Fruit fly (Drosophila melanogaster) whole organism, adult: ENCODE results near the gene CG1354.

ENCODE experiments used
- CG11617 ChIP-seq: fragments of 200-800 bp; sonication (Bioruptor generic); optimal IDR thresholded peaks from 2 replicates; lab custom pipeline; 2017; ENCODE audit warnings: mild to moderate bottlenecking, missing biosample characterization, missing genetic modification reagents, missing genetic modification characterization
- CG12768 ChIP-seq: fragments of 200-800 bp; sonication (Bioruptor generic); optimal IDR thresholded peaks from 2 replicates; lab custom pipeline; 2017; ENCODE audit warnings: missing biosample characterization, missing genetic modification characterization, mild to moderate bottlenecking, moderate library complexity, missing genetic modification reagents
- CG14711 ChIP-seq: fragments of 200-800 bp; sonication (Bioruptor generic); optimal IDR thresholded peaks from 2 replicates; lab custom pipeline; 2018; ENCODE audit warnings: missing biosample characterization, mild to moderate bottlenecking, missing genetic modification characterization, moderate library complexity
- CG1620 ChIP-seq: fragments of 200-800 bp; sonication (Bioruptor generic); optimal IDR thresholded peaks from 2 replicates; lab custom pipeline; 2016; ENCODE audit warnings: missing biosample characterization, missing genetic modification characterization
- CG33017 ChIP-seq: fragments of 200-800 bp; sonication (Bioruptor generic); optimal IDR thresholded peaks from 2 replicates; lab custom pipeline; 2018; ENCODE audit warnings: missing biosample characterization, mild to moderate bottlenecking, missing genetic modification characterization, moderate library complexity
- CG5204 ChIP-seq: fragments of 200-800 bp; sonication (Bioruptor generic); optimal IDR thresholded peaks from 2 replicates; lab custom pipeline; 2016; ENCODE audit warnings: missing biosample characterization, missing genetic modification characterization
- CG7045 ChIP-seq: fragments of 200-800 bp; sonication (Bioruptor generic); optimal IDR thresholded peaks from 2 replicates; lab custom pipeline; 2017; ENCODE audit warnings: missing biosample characterization, mild to moderate bottlenecking, missing genetic modification characterization
- CG7101 ChIP-seq: fragments of 200-800 bp; sonication (Bioruptor generic); optimal IDR thresholded peaks from 2 replicates; lab custom pipeline; 2018; ENCODE audit warnings: missing biosample characterization, mild to moderate bottlenecking, missing genetic modification characterization, moderate library complexity
- Clk ChIP-seq: fragments of 200-800 bp; sonication (Bioruptor generic); optimal IDR thresholded peaks from 2 replicates; lab custom pipeline; 2017; ENCODE audit warnings: missing biosample characterization, missing genetic modification characterization
- Crg-1 ChIP-seq: fragments of 200-800 bp; sonication (Bioruptor generic); optimal IDR thresholded peaks from 2 replicates; lab custom pipeline; 2016; ENCODE audit warnings: missing biosample characterization, missing genetic modification characterization
- Hr96 ChIP-seq: fragments of 200-800 bp; sonication (Bioruptor generic); optimal IDR thresholded peaks from 2 replicates; lab custom pipeline; 2016; ENCODE audit warnings: missing biosample characterization, missing genetic modification characterization
- Mnt ChIP-seq: fragments of 200-800 bp; sonication (Bioruptor generic); optimal IDR thresholded peaks from 2 replicates; lab custom pipeline; 2016; ENCODE audit warnings: missing biosample characterization, mild to moderate bottlenecking, missing genetic modification characterization
- bab1 ChIP-seq: fragments of 200-800 bp; sonication (Bioruptor generic); optimal IDR thresholded peaks from 3 replicates; lab custom pipeline; 2019; ENCODE audit warnings: missing biosample characterization, mild to moderate bottlenecking, missing genetic modification characterization, moderate library complexity
- cic ChIP-seq: fragments of 200-800 bp; sonication (Bioruptor generic); optimal IDR thresholded peaks from 2 replicates; lab custom pipeline; 2017; ENCODE audit warnings: missing biosample characterization, mild to moderate bottlenecking, missing genetic modification characterization, moderate library complexity
- cnc ChIP-seq, 2 experiments: fragments of >200 bp; optimal IDR thresholded peaks; 2 replicates each; lab custom pipeline; 2017
- kay ChIP-seq: fragments of 200-800 bp; sonication (Bioruptor generic); peaks from one replicate; lab custom pipeline; 2016; ENCODE audit warnings: missing biosample characterization, missing genetic modification characterization, borderline replicate concordance
- ovo ChIP-seq: fragments of 200-800 bp; sonication (Bioruptor generic); optimal IDR thresholded peaks from 2 replicates; lab custom pipeline; 2016; ENCODE audit warnings: missing biosample characterization, missing genetic modification characterization
- pad ChIP-seq: fragments of 200-800 bp; sonication (Bioruptor generic); optimal IDR thresholded peaks from 3 replicates; lab custom pipeline; 2017; ENCODE audit warnings: missing biosample characterization, missing genetic modification characterization, mild to moderate bottlenecking, moderate library complexity, missing genetic modification reagents
- tj ChIP-seq: fragments of 200-800 bp; sonication (Bioruptor generic); optimal IDR thresholded peaks from 3 replicates; lab custom pipeline; 2017; ENCODE audit warnings: missing biosample characterization, mild to moderate bottlenecking, missing genetic modification characterization, moderate library complexity
- toe ChIP-seq: fragments of 200-800 bp; sonication (Bioruptor generic); optimal IDR thresholded peaks from 2 replicates; lab custom pipeline; 2016; ENCODE audit warnings: missing biosample characterization, missing genetic modification characterization

Gene CG1354

dm6 chrX:9742084-9742483, 36.5 kb upstream of the CG1354 start:
- TF ChIP-seq CG33017 (tag; lab: Kevin White, UChicago) (no peak), toe (GFP tag; lab: Kevin White, UChicago) (no peak), Mnt (GFP tag; lab: Kevin White, UChicago) (no peak), CG7045 (no peak), cnc (optimal IDR thresholded peaks at IDR 0.05; lab: Kevin White, UChicago) (no peak), Crg-1 (GFP tag; lab: Kevin White, UChicago) (no peak), CG7101 (tag; lab: Kevin White, UChicago) (no peak), tj (no peak), CG11617 (GFP tag; lab: Kevin White, UChicago) (no peak), pad (GFP tag; lab: Kevin White, UChicago) (no peak), bab1 (GFP tag; lab: Kevin White, UChicago) (no peak), cic (GFP tag; lab: Kevin White, UChicago) (no peak), CG5204 (no peak), Clk (GFP tag; lab: Kevin White, UChicago) (no peak), ovo (GFP tag; lab: Kevin White, UChicago) (no peak), CG12768 (GFP tag; lab: Kevin White, UChicago) (no peak), CG14711 (no peak), CG1620 (GFP tag; lab: Kevin White, UChicago) (no peak), kay (GFP tag; lab: Kevin White, UChicago) (no peak)

- no peak for TF ChIP-seq tj
- no peak for TF ChIP-seq CG1620 (GFP tag; lab: Kevin White, UChicago)
- TF ChIP-seq kay (GFP tag; lab: Kevin White, UChicago): no peak
- no peak for TF ChIP-seq Clk (GFP tag; lab: Kevin White, UChicago)
- TF ChIP-seq CG33017 (tag; lab: Kevin White, UChicago): no peak
- no peak for TF ChIP-seq pad (GFP tag; lab: Kevin White, UChicago)
- no peak for TF ChIP-seq Mnt (GFP tag; lab: Kevin White, UChicago)
- no peak for TF ChIP-seq CG5204
- no peak for TF ChIP-seq CG7045
- TF ChIP-seq Crg-1 (GFP tag; lab: Kevin White, UChicago): no peak
- no peak for TF ChIP-seq cic (GFP tag; lab: Kevin White, UChicago)
- no peak for TF ChIP-seq toe (GFP tag; lab: Kevin White, UChicago)
- no peak for TF ChIP-seq CG11617 (GFP tag; lab: Kevin White, UChicago)
- no peak for TF ChIP-seq CG7101 (tag; lab: Kevin White, UChicago)
- no peak for TF ChIP-seq ovo (GFP tag; lab: Kevin White, UChicago)
- no peak for TF ChIP-seq Hr96 (GFP tag; lab: Kevin White, UChicago)
- no peak for TF ChIP-seq CG14711
- TF ChIP-seq bab1 (GFP tag; lab: Kevin White, UChicago): no peak
Observed at dm6 chrX:9744034-9744673, 34.4 kb upstream of the CG1354 start.

- TF ChIP-seq Hr96 (GFP tag; lab: Kevin White, UChicago): no peak
- TF ChIP-seq toe (GFP tag; lab: Kevin White, UChicago): no peak
- TF ChIP-seq CG11617 (GFP tag; lab: Kevin White, UChicago): no peak
- no peak for TF ChIP-seq Mnt (GFP tag; lab: Kevin White, UChicago)
- TF ChIP-seq cic (GFP tag; lab: Kevin White, UChicago): no peak
- TF ChIP-seq CG1620 (GFP tag; lab: Kevin White, UChicago): no peak
- no peak for TF ChIP-seq bab1 (GFP tag; lab: Kevin White, UChicago)
- no peak for TF ChIP-seq pad (GFP tag; lab: Kevin White, UChicago)
- TF ChIP-seq CG14711: no peak
- no peak for TF ChIP-seq tj
- no peak for TF ChIP-seq kay (GFP tag; lab: Kevin White, UChicago)
- no peak for TF ChIP-seq CG7045
- TF ChIP-seq CG5204: no peak
- no peak for TF ChIP-seq CG12768 (GFP tag; lab: Kevin White, UChicago)
- TF ChIP-seq Clk (GFP tag; lab: Kevin White, UChicago): no peak
- no peak for TF ChIP-seq Crg-1 (GFP tag; lab: Kevin White, UChicago)
- no peak for TF ChIP-seq ovo (GFP tag; lab: Kevin White, UChicago)
- TF ChIP-seq cnc (optimal IDR thresholded peaks at IDR 0.05; lab: Kevin White, UChicago): no peak
- TF ChIP-seq CG7101 (tag; lab: Kevin White, UChicago): no peak
Observed at dm6 chrX:9744674-9745246, 33.8 kb upstream of the CG1354 start.

- TF ChIP-seq pad (GFP tag; lab: Kevin White, UChicago) (no peak), ovo (GFP tag; lab: Kevin White, UChicago) (no peak), kay (GFP tag; lab: Kevin White, UChicago) (no peak), toe (GFP tag; lab: Kevin White, UChicago) (no peak), CG11617 (GFP tag; lab: Kevin White, UChicago) (no peak), CG14711 (no peak), Clk (GFP tag; lab: Kevin White, UChicago) (no peak), bab1 (GFP tag; lab: Kevin White, UChicago) (no peak), cic (GFP tag; lab: Kevin White, UChicago) (no peak), CG7101 (tag; lab: Kevin White, UChicago) (no peak), cnc (optimal IDR thresholded peaks at IDR 0.05; lab: Kevin White, UChicago) (no peak), tj (no peak), CG33017 (tag; lab: Kevin White, UChicago) (no peak), Crg-1 (GFP tag; lab: Kevin White, UChicago) (no peak), Hr96 (GFP tag; lab: Kevin White, UChicago) (no peak), Mnt (GFP tag; lab: Kevin White, UChicago) (no peak), CG7045 (no peak)
Observed at dm6 chrX:9747503-9747902, 31.0 kb upstream of the CG1354 start.

- TF ChIP-seq Hr96 (GFP tag; lab: Kevin White, UChicago): no peak
- no peak for TF ChIP-seq CG1620 (GFP tag; lab: Kevin White, UChicago)
- no peak for TF ChIP-seq bab1 (GFP tag; lab: Kevin White, UChicago)
- no peak for TF ChIP-seq CG7101 (tag; lab: Kevin White, UChicago)
- no peak for TF ChIP-seq toe (GFP tag; lab: Kevin White, UChicago)
- no peak for TF ChIP-seq cic (GFP tag; lab: Kevin White, UChicago)
- no peak for TF ChIP-seq pad (GFP tag; lab: Kevin White, UChicago)
- no peak for TF ChIP-seq Crg-1 (GFP tag; lab: Kevin White, UChicago)
- TF ChIP-seq cnc (optimal IDR thresholded peaks at IDR 0.05; lab: Kevin White, UChicago): no peak
- TF ChIP-seq CG5204: no peak
Observed at dm6 chrX:9749279-9749678, 29.3 kb upstream of the CG1354 start.
